Worm (Caenorhabditis elegans) whole organism, L2 larva: ENCODE results near the gene frpr-11.
A peak's percentile ranks its signal among the peaks of the same experiment; 100 is the strongest.

Source experiments
- Y55F3AM.14 ChIP-seq: fragments of 200-800 bp; sonication (Bioruptor generic); optimal IDR thresholded peaks from 2 replicates; lab custom pipeline; 2018; ENCODE audit warnings: mild to moderate bottlenecking, missing genetic modification characterization, missing compliant biosample characterization
- alr-1 ChIP-seq: fragments of 150-350 bp; optimal IDR thresholded peaks from 2 replicates; lab custom pipeline; 2014; ENCODE audit warnings: missing biosample characterization, missing genetic modification characterization
- aly-2 ChIP-seq: fragments of 150-350 bp; optimal IDR thresholded peaks from 2 replicates; lab custom pipeline; 2014; ENCODE audit warnings: missing biosample characterization, missing genetic modification characterization
- ceh-16 ChIP-seq: fragments of 150-350 bp; optimal IDR thresholded peaks from 2 replicates; lab custom pipeline; 2014; ENCODE audit warnings: missing biosample characterization, missing genetic modification characterization
- elt-3 ChIP-seq: sonication (generic microtip); optimal IDR thresholded peaks from 2 replicates; lab custom pipeline; 2017; ENCODE audit warnings: missing biosample characterization, missing genetic modification characterization
- gmeb-1 ChIP-seq: fragments of 150-350 bp; optimal IDR thresholded peaks from 2 replicates; lab custom pipeline; 2014; ENCODE audit warnings: missing biosample characterization, missing genetic modification characterization
- lsy-2 ChIP-seq, 2 experiments: fragments of 150-350 bp in 1 of 2; sonication (generic microtip) in 1 of 2; optimal IDR thresholded peaks; 2 replicates each; lab custom pipeline; 2014 to 2017; ENCODE audit warnings: missing biosample characterization in 2 of 2, missing genetic modification characterization in 2 of 2
- mdl-1 ChIP-seq, 2 experiments: fragments of 150-350 bp in 1 of 2; sonication (generic microtip) in 1 of 2; optimal IDR thresholded peaks; 2 replicates each; lab custom pipeline; 2017; ENCODE audit warnings: missing biosample characterization in 2 of 2, missing genetic modification characterization in 2 of 2
- nhr-12 ChIP-seq: fragments of 150-350 bp; optimal IDR thresholded peaks from 2 replicates; lab custom pipeline; 2014; ENCODE audit warnings: missing biosample characterization, missing genetic modification characterization
- unc-55 ChIP-seq: fragments of 150-350 bp; sonication (generic microtip); optimal IDR thresholded peaks from 3 replicates; lab custom pipeline; 2014; ENCODE audit warnings: missing biosample characterization, missing genetic modification reagents, missing genetic modification characterization
- zag-1 ChIP-seq: fragments of 150-350 bp; optimal IDR thresholded peaks from 2 replicates; lab custom pipeline; 2014; ENCODE audit warnings: missing biosample characterization, missing genetic modification characterization

DNA sequence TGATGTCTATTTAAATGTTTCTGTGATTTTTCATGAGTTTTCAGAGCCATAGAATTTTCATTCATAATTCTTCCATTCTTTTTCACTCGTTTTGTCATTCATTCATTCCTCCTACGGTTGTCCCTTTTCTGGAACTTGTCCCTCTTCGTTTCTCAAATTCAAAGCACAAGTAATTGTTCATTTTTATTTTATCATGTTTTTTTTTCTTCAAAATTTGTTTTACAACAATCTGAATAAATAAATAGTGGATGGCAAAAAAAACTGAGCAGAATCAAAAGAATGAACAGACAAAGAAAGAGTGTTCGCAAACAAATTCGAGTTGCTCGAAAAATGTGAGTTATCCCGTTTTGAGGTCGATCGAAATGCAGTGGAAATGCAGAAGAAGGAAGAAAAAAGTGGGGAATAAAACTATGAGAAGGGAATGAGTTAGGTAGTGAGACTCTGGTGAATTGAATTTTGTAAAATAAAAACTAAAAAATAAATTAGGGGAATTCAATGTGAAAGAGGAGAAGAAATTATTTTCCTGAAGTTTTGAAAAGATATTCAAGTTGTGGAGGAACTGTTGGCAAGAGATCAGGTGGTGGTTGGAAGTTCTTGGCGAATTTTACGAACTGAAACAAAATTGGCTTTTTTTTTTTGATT, 32.5 kb downstream of the frpr-11 start:
- TF ChIP-seq aly-2 (tag; lab: Kevin White, UChicago) (no peak), lsy-2 (tag; optimal IDR thresholded peaks at IDR 0.05; lab: Kevin White, UChicago) (peak in 1 of 2 experiments; percentile 43), ceh-16 (no peak), zag-1 (no peak), mdl-1 (tag; optimal IDR thresholded peaks at IDR 0.05; lab: Kevin White, UChicago) (no peak), gmeb-1 (tag; lab: Kevin White, UChicago) (no peak), Y55F3AM.14 (GFP tag; lab: Kevin White, UChicago) (no peak), elt-3 (tag; lab: Kevin White, UChicago) (no peak), alr-1 (tag; lab: Kevin White, UChicago) (no peak), unc-55 (GFP tag; lab: Kevin White, UChicago) (no peak), nhr-12 (tag; lab: Kevin White, UChicago) (no peak)
